Fruit fly (Drosophila melanogaster): ENCODE results near the gene CG43362.

Gene CG43362

DNA sequence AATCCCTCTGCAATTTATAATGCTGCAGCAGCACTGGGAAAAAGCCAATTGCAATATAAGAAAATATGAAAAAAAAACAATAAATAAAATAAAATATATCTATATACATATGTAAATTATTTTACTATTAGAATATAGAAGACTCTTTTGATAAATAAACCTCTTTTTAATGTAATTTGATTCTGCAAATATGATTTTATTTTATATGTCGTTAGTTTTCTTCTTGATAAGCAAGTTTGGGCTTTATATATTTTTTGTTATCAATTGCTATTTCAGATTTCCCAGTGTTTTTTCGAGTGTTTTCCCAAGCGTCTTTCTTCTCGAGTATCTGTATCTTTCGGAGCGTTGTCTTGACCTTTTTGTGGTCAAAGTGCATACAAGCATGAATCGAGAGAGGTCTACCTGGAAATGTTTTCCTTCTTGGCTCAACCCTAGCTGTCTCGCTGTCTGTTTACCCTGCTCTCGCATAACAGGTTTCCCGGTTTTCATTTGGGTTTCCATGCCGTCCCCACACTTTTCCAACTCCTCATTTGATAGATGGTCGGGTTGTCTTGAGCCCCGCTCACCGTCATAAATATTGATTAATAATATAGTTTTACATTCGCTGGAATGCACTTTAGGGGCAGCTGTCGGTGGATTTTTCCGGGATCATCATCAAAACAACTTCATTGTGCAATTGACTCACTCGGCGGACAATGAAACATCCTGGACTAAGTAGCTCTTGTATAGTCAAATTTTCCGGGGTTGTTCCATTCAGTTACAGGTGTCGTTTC is 14.0 kb upstream of the CG43362 start (continued):
- no peak for TF ChIP-seq NfI (GFP tag; optimal IDR thresholded peaks at IDR 0.05)
- TF ChIP-seq dm (GFP tag; optimal IDR thresholded peaks at IDR 0.05): no peak
- TF ChIP-seq ara (GFP tag; IDR thresholded peaks at IDR 0.05): peak; percentile 47; the same call in 1 of the 2 replicates
- peak; percentile 64 for TF ChIP-seq row (GFP tag; IDR thresholded peaks at IDR 0.05)
- peak; percentile 89 for TF ChIP-seq gsb-n (tag; optimal IDR thresholded peaks at IDR 0.05)
- peak; percentile 87 for TF ChIP-seq CG9727 (GFP tag; optimal IDR thresholded peaks at IDR 0.05)
- no peak for TF ChIP-seq Bdp1 (GFP tag; optimal IDR thresholded peaks at IDR 0.05)
- TF ChIP-seq CG8359 (GFP tag; optimal IDR thresholded peaks at IDR 0.05; ENCODE audit: borderline replicate concordance): peak; percentile 31
- TF ChIP-seq CG5245 (GFP tag; optimal IDR thresholded peaks at IDR 0.05): no peak
- no peak for TF ChIP-seq D19B (GFP tag; optimal IDR thresholded peaks at IDR 0.05)
- TF ChIP-seq Ets65A (GFP tag): no peak
- no peak for TF ChIP-seq CG15011 (GFP tag; optimal IDR thresholded peaks at IDR 0.05)
- TF ChIP-seq Meics (GFP tag; optimal IDR thresholded peaks at IDR 0.05): peak; percentile 27
- no peak for TF ChIP-seq vfl (GFP tag; optimal IDR thresholded peaks at IDR 0.05)
- peak; percentile 25 for TF ChIP-seq CG18764 (GFP tag; optimal IDR thresholded peaks at IDR 0.05)
- peak; percentile 50 for TF ChIP-seq CG30020 (tag; optimal IDR thresholded peaks at IDR 0.05)
- TF ChIP-seq CG13775 (GFP tag; optimal IDR thresholded peaks at IDR 0.05): peak; percentile 72
- TF ChIP-seq Kr (GFP tag; optimal IDR thresholded peaks at IDR 0.05): peak; percentile 45
- TF ChIP-seq tin (GFP tag; optimal IDR thresholded peaks at IDR 0.05): peak; percentile 26
- no peak for TF ChIP-seq CG31388 (GFP tag; optimal IDR thresholded peaks at IDR 0.05)
- no peak for TF ChIP-seq Stat92E (GFP tag; optimal IDR thresholded peaks at IDR 0.05)
- TF ChIP-seq Neu2 (GFP tag; optimal IDR thresholded peaks at IDR 0.05; ENCODE audit: borderline replicate concordance): no peak
- peak; percentile 79 for TF ChIP-seq CG2678 (tag; optimal IDR thresholded peaks at IDR 0.05)
- TF ChIP-seq CG17802 (tag; optimal IDR thresholded peaks at IDR 0.05): no peak
- TF ChIP-seq CG32532 (GFP tag; IDR thresholded peaks at IDR 0.05): no peak
- peak; percentile 75 for TF ChIP-seq Ssrp (tag; optimal IDR thresholded peaks at IDR 0.05)
- TF ChIP-seq CG4404 (GFP tag; IDR thresholded peaks at IDR 0.05): peak; percentile 87
- peak; percentile 78 for TF ChIP-seq CG13424 (tag; optimal IDR thresholded peaks at IDR 0.05)
- no peak for TF ChIP-seq CG13624 (GFP tag; optimal IDR thresholded peaks at IDR 0.05)
- TF ChIP-seq z (GFP tag; IDR thresholded peaks at IDR 0.05): 0 out of 3 replicates have a peak, but pooled peaks have one; percentile 17
- peak; percentile 4 for TF ChIP-seq CG12155 (GFP tag; optimal IDR thresholded peaks at IDR 0.05)
- TF ChIP-seq kah (GFP tag; optimal IDR thresholded peaks at IDR 0.05): peak; percentile 31
- TF ChIP-seq CG11504 (tag; optimal IDR thresholded peaks at IDR 0.05): peak; percentile 34
- peak; percentile 92 for TF ChIP-seq zf30C (GFP tag; optimal IDR thresholded peaks at IDR 0.05)
- TF ChIP-seq phol (tag; optimal IDR thresholded peaks at IDR 0.05): peak; percentile 89
- no peak for TF ChIP-seq sc (optimal IDR thresholded peaks at IDR 0.05)
- peak; percentile 65 for TF ChIP-seq sc (GFP tag; optimal IDR thresholded peaks at IDR 0.05)
- no peak for TF ChIP-seq fu2 (GFP tag; optimal IDR thresholded peaks at IDR 0.05)
- TF ChIP-seq CG6791 (GFP tag; IDR thresholded peaks at IDR 0.05; ENCODE audit: partially characterized antibody): 0 out of 3 replicates have a peak, but pooled peaks have one; percentile 17
- no peak for TF ChIP-seq CG17186 (GFP tag; optimal IDR thresholded peaks at IDR 0.05)
- no peak for TF ChIP-seq CG10274 (GFP tag; optimal IDR thresholded peaks at IDR 0.05)
- TF ChIP-seq ERR (GFP tag; optimal IDR thresholded peaks at IDR 0.05): no peak
- TF ChIP-seq pb (GFP tag; optimal IDR thresholded peaks at IDR 0.05): no peak
- peak; percentile 86 for TF ChIP-seq CG10267 (tag; optimal IDR thresholded peaks at IDR 0.05)
- no peak for TF ChIP-seq sob (GFP tag; IDR thresholded peaks at IDR 0.05)
- peak; percentile 76 for TF ChIP-seq CG8924 (tag; optimal IDR thresholded peaks at IDR 0.05)
- TF ChIP-seq wdn (GFP tag; IDR thresholded peaks at IDR 0.05): no peak
- no peak for TF ChIP-seq CG9215 (GFP tag; IDR thresholded peaks at IDR 0.05)
- peak; percentile 30 for TF ChIP-seq CG1529 (GFP tag; optimal IDR thresholded peaks at IDR 0.05)
- TF ChIP-seq vvl (GFP tag; IDR thresholded peaks at IDR 0.05): no peak
